Fruit fly (Drosophila melanogaster) whole organism, embryonic: ENCODE measurements around the gene Mdr65.

Source experiments
- CG10462 ChIP-seq: fragments of 200-800 bp; sonication (Bioruptor generic); optimal IDR thresholded peaks from 2 replicates; lab custom pipeline; 2016; ENCODE audit warnings: missing biosample characterization, missing genetic modification characterization
- CG6689 ChIP-seq: fragments of 200-800 bp; sonication (Bioruptor generic); IDR thresholded peaks from 2 replicates; pipeline ENCODE4 v1.3.6; 2022; ENCODE audit warnings: missing biosample characterization, missing genetic modification characterization
- Hmx ChIP-seq: fragments of 200-800 bp; sonication (Bioruptor generic); optimal IDR thresholded peaks from 2 replicates; lab custom pipeline; 2016; ENCODE audit warnings: missing biosample characterization, missing genetic modification characterization
- Kr ChIP-seq: fragments of 200-800 bp; sonication (Bioruptor generic); optimal IDR thresholded peaks from 2 replicates; lab custom pipeline; 2017; ENCODE audit warnings: missing biosample characterization, mild to moderate bottlenecking, missing genetic modification characterization
- ase ChIP-seq: fragments of 200-800 bp; sonication (Bioruptor generic); IDR thresholded peaks from 3 replicates; pipeline ENCODE4 v1.3.6; 2022; ENCODE audit warnings: missing biosample characterization, missing genetic modification characterization
- crc ChIP-seq: fragments of 200-800 bp; sonication (Bioruptor generic); optimal IDR thresholded peaks from 2 replicates; lab custom pipeline; 2016; ENCODE audit warnings: missing biosample characterization, missing genetic modification characterization
- gem ChIP-seq: fragments of 200-800 bp; sonication (Bioruptor generic); optimal IDR thresholded peaks from 2 replicates; lab custom pipeline; 2019; ENCODE audit warnings: missing biosample characterization, mild to moderate bottlenecking, missing genetic modification characterization, moderate library complexity
- grau ChIP-seq: fragments of 200-800 bp; optimal IDR thresholded peaks from 3 replicates; lab custom pipeline; 2019; ENCODE audit warnings: missing biosample characterization, mild to moderate bottlenecking, missing genetic modification characterization, moderate library complexity
- kay ChIP-seq: fragments of 200-800 bp; sonication (Bioruptor generic); optimal IDR thresholded peaks from 2 replicates; lab custom pipeline; 2016; ENCODE audit warnings: missing biosample characterization, missing genetic modification characterization

DNA sequence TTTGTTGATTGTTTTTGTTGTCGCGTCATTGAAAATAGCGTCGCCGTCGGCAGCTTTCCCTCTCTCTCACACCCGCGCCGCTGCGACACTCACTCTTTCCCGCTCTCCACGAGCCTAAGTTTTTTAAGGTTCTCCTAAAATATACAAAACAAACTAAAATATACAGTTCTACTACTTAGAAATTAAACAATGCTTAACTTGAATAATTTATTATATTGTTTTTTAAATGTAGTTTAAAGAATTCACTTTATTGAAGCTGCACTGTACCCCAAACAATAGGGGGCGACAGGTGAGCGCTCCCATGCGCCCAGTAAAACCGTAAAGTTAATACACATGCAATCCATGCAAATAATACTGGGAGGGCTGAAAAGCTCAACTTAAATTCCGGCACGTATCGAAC, 8.2 kb upstream of the Mdr65 start:
- TF ChIP-seq CG10462 (GFP tag; lab: Kevin White, UChicago), result no peak
- no peak for TF ChIP-seq CG6689 (GFP tag; lab: Robert Waterston, UW)
- TF ChIP-seq kay, result no peak
- peak; percentile 55 for TF ChIP-seq grau (tag; lab: Kevin White, UChicago)
- TF ChIP-seq Kr (GFP tag; lab: Kevin White, UChicago), result no peak
- no peak for TF ChIP-seq gem (tag; lab: Kevin White, UChicago)
- no peak for TF ChIP-seq ase (GFP tag; lab: Robert Waterston, UW)
- TF ChIP-seq crc (GFP tag; lab: Kevin White, UChicago), result no peak
- no peak for TF ChIP-seq Hmx (GFP tag; lab: Kevin White, UChicago)
